Fruit fly (Drosophila melanogaster) whole organism, embryonic: ENCODE results near the gene Sb.

Source experiments
- Atf-2 ChIP-seq: fragments of 200-800 bp; sonication (Bioruptor generic); optimal IDR thresholded peaks from 2 replicates; lab custom pipeline; 2016; ENCODE audit warnings: missing biosample characterization, missing genetic modification characterization
- Atf6 ChIP-seq: fragments of 200-800 bp; sonication (Bioruptor generic); IDR thresholded peaks from 2 replicates; pipeline ENCODE4 v1.3.6; 2022; ENCODE audit warnings: missing biosample characterization, missing genetic modification characterization
- Blimp-1 ChIP-seq: fragments of 200-800 bp; sonication (Bioruptor generic); optimal IDR thresholded peaks from 3 replicates; lab custom pipeline; 2018; ENCODE audit warnings: missing biosample characterization, missing genetic modification characterization, mild to moderate bottlenecking, moderate library complexity, missing genetic modification reagents
- CG10147 ChIP-seq: fragments of 200-800 bp; sonication (Bioruptor generic); optimal IDR thresholded peaks from 2 replicates; lab custom pipeline; 2019; ENCODE audit warnings: missing biosample characterization, mild to moderate bottlenecking, missing genetic modification characterization, moderate library complexity
- CG1024 ChIP-seq: fragments of 200-800 bp; sonication (Bioruptor generic); IDR thresholded peaks from 2 replicates; pipeline ENCODE4 v1.3.6; 2022; ENCODE audit warnings: missing biosample characterization, missing genetic modification characterization
- CG10321 ChIP-seq: fragments of 200-800 bp; sonication (Bioruptor generic); IDR thresholded peaks from 2 replicates; pipeline ENCODE4 v1.3.6; 2022; ENCODE audit warnings: missing biosample characterization, missing genetic modification characterization
- CG10543 ChIP-seq: fragments of 200-800 bp; sonication (Bioruptor generic); optimal IDR thresholded peaks from 3 replicates; lab custom pipeline; 2017; ENCODE audit warnings: missing biosample characterization, mild to moderate bottlenecking, missing genetic modification characterization, moderate library complexity
- CG12659 ChIP-seq: fragments of 200-800 bp; sonication (Bioruptor generic); optimal IDR thresholded peaks from 3 replicates; lab custom pipeline; 2017; ENCODE audit warnings: mild to moderate bottlenecking, missing biosample characterization, missing genetic modification reagents, missing genetic modification characterization
- CG13287 ChIP-seq: fragments of 200-800 bp; sonication (Bioruptor generic); IDR thresholded peaks from 2 replicates; pipeline ENCODE4 v1.3.6; 2022; ENCODE audit warnings: missing biosample characterization, missing genetic modification characterization; ENCODE audit not compliant: partially characterized antibody
- CG13296 ChIP-seq: fragments of 200-800 bp; sonication (Bioruptor generic); optimal IDR thresholded peaks from 3 replicates; lab custom pipeline; 2018; ENCODE audit warnings: missing biosample characterization, mild to moderate bottlenecking, missing genetic modification characterization
- CG14667 ChIP-seq: fragments of 200-800 bp; sonication (Bioruptor generic); IDR thresholded peaks from 2 replicates; pipeline ENCODE4 v1.3.6; 2022; ENCODE audit warnings: missing biosample characterization, missing genetic modification characterization
- CG15696 ChIP-seq: fragments of 200-800 bp; sonication (Bioruptor generic); optimal IDR thresholded peaks from 2 replicates; lab custom pipeline; 2019; ENCODE audit warnings: missing biosample characterization, mild to moderate bottlenecking, missing genetic modification characterization, moderate library complexity
- CG17385 ChIP-seq: fragments of 200-800 bp; sonication (Bioruptor generic); optimal IDR thresholded peaks from 3 replicates; lab custom pipeline; 2018; ENCODE audit warnings: missing biosample characterization, mild to moderate bottlenecking, missing genetic modification characterization
- CG2889 ChIP-seq: fragments of 200-800 bp; sonication (Bioruptor generic); IDR thresholded peaks from 3 replicates; pipeline ENCODE4 v1.3.6; 2022; ENCODE audit warnings: missing biosample characterization, missing genetic modification characterization
- CG3065 ChIP-seq: fragments of 200-800 bp; sonication (Bioruptor generic); optimal IDR thresholded peaks from 2 replicates; lab custom pipeline; 2016; ENCODE audit warnings: missing biosample characterization, missing genetic modification characterization
- CG3847 ChIP-seq: fragments of 200-800 bp; sonication (Bioruptor generic); IDR thresholded peaks from 2 replicates; pipeline ENCODE4 v1.3.6; 2022; ENCODE audit warnings: missing biosample characterization, missing genetic modification characterization
- CG43689 ChIP-seq: fragments of 200-800 bp; sonication (Bioruptor generic); IDR thresholded peaks from 2 replicates; pipeline ENCODE4 v1.3.6; 2022; ENCODE audit warnings: missing biosample characterization, missing genetic modification characterization
- CG7271 ChIP-seq: fragments of 200-800 bp; sonication (Bioruptor generic); optimal IDR thresholded peaks from 2 replicates; lab custom pipeline; 2018; ENCODE audit warnings: missing biosample characterization, mild to moderate bottlenecking, missing genetic modification characterization, moderate library complexity
- CG7839 ChIP-seq: fragments of 200-800 bp; sonication (Bioruptor generic); optimal IDR thresholded peaks from 3 replicates; lab custom pipeline; 2018; ENCODE audit warnings: missing biosample characterization, mild to moderate bottlenecking, missing genetic modification characterization, moderate library complexity
- CG8924 ChIP-seq: fragments of 200-800 bp; optimal IDR thresholded peaks from 3 replicates; lab custom pipeline; 2019; ENCODE audit warnings: missing biosample characterization, mild to moderate bottlenecking, missing genetic modification characterization, moderate library complexity
- CG9609 ChIP-seq: fragments of 200-800 bp; sonication (Bioruptor generic); optimal IDR thresholded peaks from 3 replicates; lab custom pipeline; 2016; ENCODE audit warnings: missing biosample characterization, missing genetic modification characterization
- CG9817 ChIP-seq: fragments of 200-800 bp; sonication (Bioruptor generic); optimal IDR thresholded peaks from 2 replicates; lab custom pipeline; 2018; ENCODE audit warnings: missing biosample characterization, mild to moderate bottlenecking, missing genetic modification characterization, moderate library complexity
- CHES-1-like ChIP-seq: fragments of 200-800 bp; sonication (Bioruptor generic); optimal IDR thresholded peaks from 2 replicates; lab custom pipeline; 2016; ENCODE audit warnings: missing biosample characterization, missing genetic modification characterization
- Dad ChIP-seq: fragments of 200-800 bp; sonication (Bioruptor generic); optimal IDR thresholded peaks from 3 replicates; lab custom pipeline; 2016; ENCODE audit warnings: missing biosample characterization, missing genetic modification characterization
- Fer3 ChIP-seq: fragments of 200-800 bp; sonication (Bioruptor generic); optimal IDR thresholded peaks from 2 replicates; lab custom pipeline; 2018; ENCODE audit warnings: missing biosample characterization, mild to moderate bottlenecking, missing genetic modification characterization, moderate library complexity
- H15 ChIP-seq: fragments of 200-800 bp; sonication (Bioruptor generic); IDR thresholded peaks from 3 replicates; pipeline ENCODE4 v1.3.6; 2022; ENCODE audit warnings: missing biosample characterization, missing genetic modification characterization
- Jarid2 ChIP-seq: fragments of 200-800 bp; sonication (Bioruptor generic); optimal IDR thresholded peaks from 3 replicates; lab custom pipeline; 2017; ENCODE audit warnings: mild to moderate bottlenecking, missing biosample characterization, missing genetic modification reagents, missing genetic modification characterization
- Med ChIP-seq: fragments of 200-800 bp; sonication (Bioruptor generic); peaks from one replicate; lab custom pipeline; 2016; ENCODE audit warnings: missing biosample characterization, missing genetic modification characterization, mild to moderate bottlenecking, inconsistent platforms, moderate library complexity
- NC2β ChIP-seq: fragments of 200-800 bp; sonication (Bioruptor generic); optimal IDR thresholded peaks from 2 replicates; lab custom pipeline; 2016; ENCODE audit warnings: missing biosample characterization, missing genetic modification characterization
- Pdp1 ChIP-seq, 2 experiments: fragments of 200-800 bp; sonication (Bioruptor generic); optimal IDR thresholded peaks; 3 replicates each; lab custom pipeline; 2016; ENCODE audit warnings: missing biosample characterization in 2 of 2, missing genetic modification characterization in 2 of 2, mild to moderate bottlenecking in 1 of 2, moderate library complexity in 1 of 2
- Sin3A ChIP-seq: fragments of >200 bp; optimal IDR thresholded peaks from 2 replicates; lab custom pipeline; 2018
- Sox100B ChIP-seq: fragments of 200-800 bp; sonication (Bioruptor generic); optimal IDR thresholded peaks from 3 replicates; lab custom pipeline; 2018; ENCODE audit warnings: missing biosample characterization, mild to moderate bottlenecking, missing genetic modification characterization
- Taf1 ChIP-seq: fragments of 200-800 bp; sonication (Bioruptor generic); IDR thresholded peaks from 2 replicates; pipeline ENCODE4 v1.3.6; 2022; ENCODE audit warnings: missing biosample characterization, missing genetic modification characterization
- Tbp ChIP-seq: fragments of >200 bp; optimal IDR thresholded peaks from 2 replicates; lab custom pipeline; 2018; ENCODE audit warnings: missing biosample characterization, missing genetic modification characterization
- ase ChIP-seq: fragments of 200-800 bp; sonication (Bioruptor generic); IDR thresholded peaks from 3 replicates; pipeline ENCODE4 v1.3.6; 2022; ENCODE audit warnings: missing biosample characterization, missing genetic modification characterization
- az2 ChIP-seq: fragments of 200-800 bp; sonication (Bioruptor generic); optimal IDR thresholded peaks from 3 replicates; lab custom pipeline; 2016; ENCODE audit warnings: missing biosample characterization, missing genetic modification characterization
- bcd ChIP-seq: fragments of 200-800 bp; sonication (Bioruptor generic); optimal IDR thresholded peaks from 2 replicates; lab custom pipeline; 2017; ENCODE audit warnings: missing biosample characterization, mild to moderate bottlenecking, missing genetic modification characterization
- bowl ChIP-seq: fragments of 200-800 bp; sonication (Bioruptor generic); IDR thresholded peaks from 2 replicates; pipeline ENCODE4 v1.3.6; 2022; ENCODE audit warnings: missing biosample characterization, missing genetic modification characterization
- br ChIP-seq: fragments of >200 bp; optimal IDR thresholded peaks from 2 replicates; lab custom pipeline; 2017
- croc ChIP-seq: fragments of 200-800 bp; sonication (Bioruptor generic); conservative IDR thresholded peaks from 3 replicates; pipeline ENCODE4 v1.3.6; 2022; ENCODE audit warnings: missing biosample characterization, missing genetic modification characterization
- dm ChIP-seq: fragments of 200-800 bp; sonication (Bioruptor generic); optimal IDR thresholded peaks from 3 replicates; lab custom pipeline; 2016; ENCODE audit warnings: missing biosample characterization, missing genetic modification characterization
- dysf ChIP-seq: fragments of 200-800 bp; sonication (Bioruptor generic); IDR thresholded peaks from 3 replicates; pipeline ENCODE4 v1.3.6; 2022; ENCODE audit warnings: missing biosample characterization, missing genetic modification characterization
- fd96Cb ChIP-seq: fragments of 200-800 bp; sonication (Bioruptor generic); optimal IDR thresholded peaks from 2 replicates; lab custom pipeline; 2018; ENCODE audit warnings: missing biosample characterization, mild to moderate bottlenecking, missing genetic modification characterization, moderate library complexity
- gem ChIP-seq: fragments of 200-800 bp; sonication (Bioruptor generic); optimal IDR thresholded peaks from 2 replicates; lab custom pipeline; 2019; ENCODE audit warnings: missing biosample characterization, mild to moderate bottlenecking, missing genetic modification characterization, moderate library complexity
- gt ChIP-seq: fragments of 200-800 bp; sonication (Bioruptor generic); IDR thresholded peaks from 2 replicates; pipeline ENCODE4 v1.3.6; 2022; ENCODE audit warnings: missing biosample characterization, missing genetic modification characterization
- her ChIP-seq: fragments of 200-800 bp; sonication (Bioruptor generic); optimal IDR thresholded peaks from 2 replicates; lab custom pipeline; 2016; ENCODE audit warnings: missing biosample characterization, missing genetic modification characterization
- lbe ChIP-seq: fragments of 200-800 bp; sonication (Bioruptor generic); optimal IDR thresholded peaks from 2 replicates; lab custom pipeline; 2016; ENCODE audit warnings: missing biosample characterization, mild to moderate bottlenecking, missing genetic modification characterization
- sc ChIP-seq, 3 experiments: fragments of >200 bp in 2 of 3; fragments of 200-800 bp in 1 of 3; sonication (Bioruptor generic) in 1 of 3; optimal IDR thresholded peaks; 2 replicates in 2 of 3; 3 replicates in 1 of 3; lab custom pipeline; 2017; ENCODE audit warnings: mild to moderate bottlenecking in 1 of 3, missing biosample characterization in 1 of 3, missing genetic modification characterization in 1 of 3, missing genetic modification reagents in 1 of 3
- seq ChIP-seq: fragments of 200-800 bp; sonication (Bioruptor generic); IDR thresholded peaks from 2 replicates; pipeline ENCODE4 v1.3.6; 2022; ENCODE audit warnings: missing biosample characterization, missing genetic modification characterization
- tap ChIP-seq: fragments of 200-800 bp; optimal IDR thresholded peaks from 3 replicates; lab custom pipeline; 2019; ENCODE audit warnings: missing biosample characterization, mild to moderate bottlenecking, missing genetic modification characterization, moderate library complexity
- trem ChIP-seq: fragments of 200-800 bp; optimal IDR thresholded peaks from 3 replicates; lab custom pipeline; 2019; ENCODE audit warnings: missing biosample characterization, mild to moderate bottlenecking, missing genetic modification characterization, moderate library complexity
- tx ChIP-seq: fragments of 200-800 bp; sonication (Bioruptor generic); optimal IDR thresholded peaks from 2 replicates; lab custom pipeline; 2016; ENCODE audit warnings: missing biosample characterization, missing genetic modification characterization
- vfl ChIP-seq: fragments of 200-800 bp; sonication (Bioruptor generic); optimal IDR thresholded peaks from 2 replicates; lab custom pipeline; 2016; ENCODE audit warnings: missing biosample characterization, missing genetic modification characterization

Sb gene

DNA sequence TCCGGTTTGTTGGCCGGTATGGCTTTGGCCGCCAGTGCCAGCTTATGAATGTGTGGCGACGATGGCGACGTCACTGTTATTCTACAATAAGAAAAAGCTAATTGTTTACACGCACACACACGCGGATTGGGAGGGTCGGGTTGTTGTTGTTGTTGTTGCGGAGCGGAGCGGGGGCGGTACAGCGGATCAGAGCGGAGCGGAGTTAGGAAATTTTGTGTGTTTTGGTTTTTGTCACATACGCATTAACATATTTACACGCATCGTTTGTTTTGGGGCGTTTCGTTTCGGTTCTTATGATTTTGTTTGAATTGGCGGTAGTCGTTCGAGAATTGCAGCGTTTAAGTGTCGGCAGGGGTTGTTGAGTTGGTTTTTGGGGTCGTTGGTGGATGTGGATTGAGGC lies 46.7 kb upstream of the Sb start (continued):
- TF ChIP-seq Taf1 (GFP tag; lab: Robert Waterston, UW) (no peak), CG10321 (GFP tag; lab: Robert Waterston, UW) (no peak), ase (GFP tag; lab: Robert Waterston, UW) (no peak), lbe (GFP tag; lab: Kevin White, UChicago) (no peak), CG15696 (tag; lab: Kevin White, UChicago) (peak; percentile 38), dm (no peak), CG8924 (no peak), CHES-1-like (GFP tag; lab: Kevin White, UChicago) (no peak), CG12659 (GFP tag; lab: Kevin White, UChicago) (peak; percentile 10), gem (tag; lab: Kevin White, UChicago) (no peak), Med (GFP tag; lab: Kevin White, UChicago) (peak; percentile 76), Sin3A (lab: Kevin White, UChicago) (no peak), Tbp (GFP tag; lab: Kevin White, UChicago) (no peak), tx (GFP tag; lab: Kevin White, UChicago) (no peak), CG13287 (GFP tag; lab: Robert Waterston, UW) (no peak), CG43689 (GFP tag; lab: Robert Waterston, UW) (no peak), seq (GFP tag; lab: Robert Waterston, UW) (no peak), Atf6 (GFP tag; lab: Robert Waterston, UW) (no peak), CG7839 (tag; lab: Kevin White, UChicago) (no peak), Dad (GFP tag; lab: Kevin White, UChicago) (no peak), Pdp1 (GFP tag; optimal IDR thresholded peaks at IDR 0.05; lab: Kevin White, UChicago) (no peak), bowl (GFP tag; lab: Robert Waterston, UW) (no peak), Sox100B (GFP tag; lab: Kevin White, UChicago) (no peak), fd96Cb (tag; lab: Kevin White, UChicago) (no peak), tap (tag; lab: Kevin White, UChicago) (no peak), Atf-2 (no peak), CG10147 (GFP tag; lab: Kevin White, UChicago) (no peak), CG14667 (no peak), CG2889 (GFP tag; lab: Robert Waterston, UW) (no peak), CG1024 (GFP tag; lab: Robert Waterston, UW) (no peak), br (lab: Kevin White, UChicago) (no peak), bcd (GFP tag; lab: Kevin White, UChicago) (peak; percentile 25), CG17385 (GFP tag; lab: Kevin White, UChicago) (peak; percentile 41), H15 (no peak), CG9817 (tag; lab: Kevin White, UChicago) (no peak), CG9609 (GFP tag; lab: Kevin White, UChicago) (no peak), NC2β (GFP tag; lab: Kevin White, UChicago) (peak; percentile 28), Blimp-1 (GFP tag; lab: Kevin White, UChicago) (no peak), CG13296 (no peak), dysf (peak; percentile 24; the same call in 1 of the 3 replicates), croc (GFP tag; lab: Robert Waterston, UW) (no peak), CG3847 (no peak), CG7271 (no peak), vfl (GFP tag; lab: Kevin White, UChicago) (no peak), CG3065 (GFP tag; lab: Kevin White, UChicago) (no peak), her (GFP tag; lab: Kevin White, UChicago) (no peak), CG10543 (peak; percentile 65), Fer3 (tag; lab: Kevin White, UChicago) (no peak), sc (optimal IDR thresholded peaks at IDR 0.05; lab: Kevin White, UChicago) (no peak), sc (GFP tag; optimal IDR thresholded peaks at IDR 0.05; lab: Kevin White, UChicago) (peak; percentile 40), trem (no peak), gt (GFP tag; lab: Robert Waterston, UW) (no peak), Jarid2 (GFP tag; lab: Kevin White, UChicago) (no peak), az2 (no peak)
